Worm (Caenorhabditis elegans) whole organism, late embryonic: ENCODE data around the gene bnc-1.

Experiments used
- C08G9.2 ChIP-seq: sonication (generic microtip); optimal IDR thresholded peaks from 2 replicates; lab custom pipeline; 2016; ENCODE audit warnings: mild to moderate bottlenecking, missing genetic modification characterization, moderate library complexity, missing compliant biosample characterization
- C38D4.7 ChIP-seq: fragments of 200-800 bp; sonication (Bioruptor generic); optimal IDR thresholded peaks from 2 replicates; lab custom pipeline; 2018; ENCODE audit warnings: mild to moderate bottlenecking, missing genetic modification characterization, moderate library complexity, missing compliant biosample characterization
- K02D7.2 ChIP-seq: sonication (generic microtip); optimal IDR thresholded peaks from 2 replicates; lab custom pipeline; 2017; ENCODE audit warnings: mild to moderate bottlenecking, missing genetic modification characterization, missing compliant biosample characterization
- ahr-1 ChIP-seq: sonication (generic microtip); optimal IDR thresholded peaks from 2 replicates; lab custom pipeline; 2016; ENCODE audit warnings: missing genetic modification characterization, missing compliant biosample characterization
- ama-1 ChIP-seq: fragments of 150-350 bp; optimal IDR thresholded peaks from 2 replicates; lab custom pipeline; 2014
- ceh-22 ChIP-seq: sonication (generic microtip); optimal IDR thresholded peaks from 2 replicates; lab custom pipeline; 2017; ENCODE audit warnings: missing biosample characterization, missing genetic modification characterization
- ceh-30 ChIP-seq: fragments of 150-350 bp; optimal IDR thresholded peaks from 2 replicates; lab custom pipeline; 2014; ENCODE audit warnings: missing biosample characterization, missing genetic modification characterization
- ceh-45 ChIP-seq: fragments of 200-800 bp; sonication (Bioruptor generic); IDR thresholded peaks from 2 replicates; pipeline ENCODE4 v1.3.6; 2022; ENCODE audit warnings: missing genetic modification reagents, missing genetic modification characterization, missing compliant biosample characterization
- ceh-48 ChIP-seq: sonication (generic microtip); optimal IDR thresholded peaks from 2 replicates; lab custom pipeline; 2016; ENCODE audit warnings: missing genetic modification characterization, inconsistent platforms, missing compliant biosample characterization
- ceh-6 ChIP-seq: fragments of 200-800 bp; sonication (Bioruptor generic); optimal IDR thresholded peaks from 2 replicates; lab custom pipeline; 2018; ENCODE audit warnings: mild to moderate bottlenecking, missing genetic modification characterization, missing compliant biosample characterization
- ceh-9 ChIP-seq: sonication (generic microtip); optimal IDR thresholded peaks from 2 replicates; lab custom pipeline; 2016; ENCODE audit warnings: mild to moderate bottlenecking, missing genetic modification characterization, inconsistent platforms, missing compliant biosample characterization
- che-1 ChIP-seq: sonication (generic microtip); optimal IDR thresholded peaks from 2 replicates; lab custom pipeline; 2016; ENCODE audit warnings: mild to moderate bottlenecking, missing genetic modification characterization, missing compliant biosample characterization
- dmd-4 ChIP-seq: sonication (generic microtip); optimal IDR thresholded peaks from 2 replicates; lab custom pipeline; 2016; ENCODE audit warnings: borderline replicate concordance, missing genetic modification characterization, missing compliant biosample characterization
- dve-1 ChIP-seq: sonication (generic microtip); optimal IDR thresholded peaks from 2 replicates; lab custom pipeline; 2017; ENCODE audit warnings: antibody characterized with exemption, mild to moderate bottlenecking, missing genetic modification characterization, missing compliant biosample characterization
- elt-4 ChIP-seq: sonication (generic microtip); optimal IDR thresholded peaks from 2 replicates; lab custom pipeline; 2016; ENCODE audit warnings: missing genetic modification characterization, missing compliant biosample characterization
- ets-4 ChIP-seq: sonication (generic microtip); optimal IDR thresholded peaks from 2 replicates; lab custom pipeline; 2016; ENCODE audit warnings: missing genetic modification characterization, missing compliant biosample characterization
- eyg-1 ChIP-seq: sonication (generic microtip); optimal IDR thresholded peaks from 2 replicates; lab custom pipeline; 2016; ENCODE audit warnings: missing genotype, missing genetic modification characterization, missing compliant biosample characterization
- fax-1 ChIP-seq: sonication (generic microtip); optimal IDR thresholded peaks from 2 replicates; lab custom pipeline; 2016; ENCODE audit warnings: missing genotype, missing genetic modification characterization, missing compliant biosample characterization
- fkh-10 ChIP-seq: fragments of 150-350 bp; optimal IDR thresholded peaks from 2 replicates; lab custom pipeline; 2014; ENCODE audit warnings: missing biosample characterization, missing genetic modification reagents, missing genetic modification characterization
- hlh-13 ChIP-seq: fragments of 200-800 bp; sonication (Bioruptor generic); optimal IDR thresholded peaks from 2 replicates; lab custom pipeline; 2018; ENCODE audit warnings: mild to moderate bottlenecking, missing genetic modification characterization, missing compliant biosample characterization
- hlh-8 ChIP-seq: sonication (generic microtip); optimal IDR thresholded peaks from 2 replicates; lab custom pipeline; 2016; ENCODE audit warnings: missing genotype, missing genetic modification characterization, missing compliant biosample characterization
- lim-6 ChIP-seq: sonication (generic microtip); optimal IDR thresholded peaks from 2 replicates; lab custom pipeline; 2016; ENCODE audit warnings: missing genetic modification characterization, missing compliant biosample characterization
- madf-2 ChIP-seq: sonication (generic microtip); optimal IDR thresholded peaks from 2 replicates; lab custom pipeline; 2017; ENCODE audit warnings: missing genetic modification characterization, missing compliant biosample characterization
- npax-4 ChIP-seq: sonication (generic microtip); optimal IDR thresholded peaks from 2 replicates; lab custom pipeline; 2016; ENCODE audit warnings: missing genetic modification characterization, missing compliant biosample characterization
- pat-9 ChIP-seq: fragments of 200-800 bp; sonication (Bioruptor generic); optimal IDR thresholded peaks from 2 replicates; lab custom pipeline; 2018; ENCODE audit warnings: mild to moderate bottlenecking, missing genetic modification characterization, moderate library complexity, missing compliant biosample characterization
- pax-1 ChIP-seq: fragments of 150-350 bp; optimal IDR thresholded peaks from 2 replicates; lab custom pipeline; 2014; ENCODE audit warnings: missing biosample characterization, missing genetic modification characterization
- rnt-1 ChIP-seq: sonication (generic microtip); optimal IDR thresholded peaks from 2 replicates; lab custom pipeline; 2016; ENCODE audit warnings: missing genetic modification characterization, missing compliant biosample characterization
- sdc-2 ChIP-seq: sonication (generic microtip); optimal IDR thresholded peaks from 2 replicates; lab custom pipeline; 2016; ENCODE audit warnings: missing genotype, missing genetic modification characterization, missing compliant biosample characterization
- sox-2 ChIP-seq: fragments of 200-800 bp; sonication (Bioruptor generic); IDR thresholded peaks from 2 replicates; pipeline ENCODE4 v1.3.6; 2022; ENCODE audit warnings: missing genetic modification reagents, missing genetic modification characterization, missing compliant biosample characterization
- syd-9 ChIP-seq: sonication (generic microtip); optimal IDR thresholded peaks from 2 replicates; lab custom pipeline; 2016; ENCODE audit warnings: mild to moderate bottlenecking, missing genetic modification characterization, moderate library complexity, missing compliant biosample characterization
- tbx-2 ChIP-seq: sonication (generic microtip); optimal IDR thresholded peaks from 2 replicates; lab custom pipeline; 2016; ENCODE audit warnings: missing genetic modification characterization, missing compliant biosample characterization
- tbx-7 ChIP-seq: sonication (generic microtip); optimal IDR thresholded peaks from 2 replicates; lab custom pipeline; 2016; ENCODE audit warnings: missing genotype, missing genetic modification characterization, missing compliant biosample characterization
- ttx-3 ChIP-seq: sonication (generic microtip); optimal IDR thresholded peaks from 2 replicates; lab custom pipeline; 2016; ENCODE audit warnings: missing genetic modification reagents, missing genetic modification characterization, missing compliant biosample characterization
- unc-55 ChIP-seq: sonication (generic microtip); optimal IDR thresholded peaks from 2 replicates; lab custom pipeline; 2017; ENCODE audit warnings: missing biosample characterization, missing genetic modification reagents, missing genetic modification characterization
- unc-86 ChIP-seq: sonication (generic microtip); optimal IDR thresholded peaks from 2 replicates; lab custom pipeline; 2016; ENCODE audit warnings: missing genetic modification characterization, missing compliant biosample characterization
- zip-5 ChIP-seq: sonication (generic microtip); optimal IDR thresholded peaks from 2 replicates; lab custom pipeline; 2016; ENCODE audit warnings: missing genetic modification characterization, missing compliant biosample characterization
- ztf-16 ChIP-seq: sonication (generic microtip); optimal IDR thresholded peaks from 2 replicates; lab custom pipeline; 2017; ENCODE audit warnings: missing genetic modification characterization, missing compliant biosample characterization

The bnc-1 gene

DNA sequence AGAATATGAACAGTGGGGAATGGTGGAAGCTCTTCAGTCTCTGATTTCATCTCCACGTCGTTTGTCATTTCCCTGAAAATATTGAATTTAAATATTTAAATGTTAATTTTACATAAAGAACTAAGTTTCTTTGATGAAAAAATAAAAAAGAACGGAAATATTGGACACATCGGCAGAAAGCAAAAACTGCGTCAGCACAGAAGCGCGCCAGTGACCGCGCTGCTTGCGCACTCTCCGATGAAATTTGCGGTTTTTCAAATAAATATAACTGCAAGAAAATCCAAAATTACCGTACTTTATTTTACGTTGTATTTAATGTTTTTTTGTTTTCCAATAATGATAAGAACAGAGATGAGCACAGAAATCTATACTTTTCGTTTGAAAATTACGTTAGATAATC lies 14.7 kb upstream of the bnc-1 start, which contains the start of the genes srpa-68 and srh-16 (continued):
- TF ChIP-seq zip-5 (tag; lab: Kevin White, UChicago) (peak; percentile 14), pax-1 (tag; lab: Kevin White, UChicago) (no peak), ceh-9 (tag; lab: Kevin White, UChicago) (no peak), ceh-30 (tag; lab: Kevin White, UChicago) (peak; percentile 72), K02D7.2 (tag; lab: Kevin White, UChicago) (peak; percentile 42), unc-55 (GFP tag; lab: Kevin White, UChicago) (peak; percentile 15), rnt-1 (tag; lab: Kevin White, UChicago) (peak; percentile 79), ztf-16 (peak; percentile 28), pat-9 (peak; percentile 51), ttx-3 (tag; lab: Kevin White, UChicago) (peak; percentile 68), sox-2 (no peak), npax-4 (tag; lab: Kevin White, UChicago) (peak; percentile 33), tbx-7 (tag; lab: Kevin White, UChicago) (no peak), hlh-13 (GFP tag; lab: Kevin White, UChicago) (peak; percentile 33), sdc-2 (tag; lab: Kevin White, UChicago) (no peak), ceh-45 (GFP tag; lab: Robert Waterston, UW) (peak; percentile 59; the same call in 1 of the 2 replicates)
- TF ChIP-seq, all 69 proteins: peak for 38

DNA sequence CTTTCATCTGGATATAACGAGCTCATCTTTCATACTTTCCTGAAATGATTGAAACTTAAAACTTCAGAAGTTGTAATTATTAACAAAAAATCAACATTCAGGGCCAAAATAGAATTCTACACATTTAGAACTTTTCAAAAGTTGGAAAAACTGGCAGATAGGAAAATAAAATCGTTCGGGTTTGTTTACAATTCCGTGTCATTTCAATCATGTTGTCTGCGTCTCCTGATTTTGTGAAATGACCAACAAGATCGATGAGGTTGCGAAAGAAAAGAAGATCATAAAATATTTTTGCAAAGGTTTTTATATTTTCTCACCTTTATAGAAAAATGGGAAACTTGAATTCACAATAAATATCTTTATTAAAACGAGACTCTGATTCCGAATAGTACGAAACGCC lies 11.7 kb upstream of the bnc-1 start, which contains the start of gene rskd-1:
Gene rskd-1, minus strand, starts transcription at position 39 of the 400 bp plus-strand sequence.
- TF ChIP-seq syd-9 (tag; lab: Kevin White, UChicago) (no peak), ceh-9 (tag; lab: Kevin White, UChicago) (no peak), unc-55 (GFP tag; lab: Kevin White, UChicago) (peak; percentile 51)

DNA sequence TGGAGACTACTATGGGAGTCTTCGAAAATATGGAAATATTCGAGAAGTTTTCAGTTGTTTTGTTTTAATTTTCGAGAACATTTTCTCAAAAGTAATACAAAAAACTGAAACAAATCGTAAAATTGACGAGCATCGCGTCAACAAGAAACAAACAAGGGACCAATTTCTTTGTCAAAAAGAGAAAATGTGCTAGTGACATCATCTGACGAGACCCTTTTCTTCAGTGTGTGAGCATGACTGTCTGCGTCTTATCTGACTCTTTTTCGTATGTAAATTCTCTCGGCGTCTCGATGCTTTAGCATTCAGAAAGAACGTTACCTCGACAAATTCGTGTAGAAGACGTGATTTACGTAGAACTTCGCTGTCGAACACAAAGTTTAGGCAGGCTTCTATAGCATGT lies 10.8 kb upstream of the bnc-1 start:
- TF ChIP-seq che-1 (tag; lab: Kevin White, UChicago) (no peak), syd-9 (tag; lab: Kevin White, UChicago) (no peak), elt-4 (no peak), zip-5 (tag; lab: Kevin White, UChicago) (no peak), hlh-13 (GFP tag; lab: Kevin White, UChicago) (no peak), tbx-7 (tag; lab: Kevin White, UChicago) (no peak), ttx-3 (tag; lab: Kevin White, UChicago) (no peak), fax-1 (no peak), K02D7.2 (tag; lab: Kevin White, UChicago) (no peak), madf-2 (tag; lab: Kevin White, UChicago) (no peak), ets-4 (tag; lab: Kevin White, UChicago) (no peak)
- TF ChIP-seq, all 69 proteins: peak for 0

DNA sequence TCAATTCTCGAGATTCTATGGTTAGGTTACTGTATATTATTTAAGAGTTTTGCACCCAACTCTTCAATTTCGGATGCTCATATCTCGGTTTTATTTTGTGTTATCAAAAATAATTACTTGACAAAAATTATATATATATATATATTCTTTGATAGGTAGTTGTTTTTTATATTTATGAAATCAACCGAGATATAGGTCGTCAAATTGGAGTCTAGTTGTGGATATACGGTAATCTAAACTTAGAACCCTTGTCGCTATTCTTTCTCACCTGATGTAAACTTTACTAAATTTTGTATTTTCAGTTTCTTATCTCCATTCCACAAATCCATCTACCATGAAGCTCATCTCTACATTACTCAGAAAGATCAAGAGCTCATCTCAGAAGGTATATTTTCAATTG lies 6.3 kb upstream of the bnc-1 start, which contains the start of gene F55C5.10:
Gene F55C5.10, plus strand, starts transcription at position 301 of the 400 bp plus-strand sequence.
- no peak for TF ChIP-seq dmd-4 (tag; lab: Kevin White, UChicago)
- TF ChIP-seq ama-1 (lab: Kevin White, UChicago), result no peak
- TF ChIP-seq ttx-3 (tag; lab: Kevin White, UChicago), result no peak
- no peak for TF ChIP-seq C08G9.2 (tag; lab: Kevin White, UChicago)
- TF ChIP-seq ceh-22 (tag; lab: Kevin White, UChicago), result no peak
- no peak for TF ChIP-seq dve-1 (tag; lab: Kevin White, UChicago)
- TF ChIP-seq unc-86 (tag; lab: Kevin White, UChicago), result no peak
- TF ChIP-seq pax-1 (tag; lab: Kevin White, UChicago), result no peak
- no peak for TF ChIP-seq unc-55 (GFP tag; lab: Kevin White, UChicago)
- no peak for TF ChIP-seq ceh-6 (GFP tag; lab: Kevin White, UChicago)
- no peak for TF ChIP-seq ztf-16
- no peak for TF ChIP-seq ceh-30 (tag; lab: Kevin White, UChicago)
- TF ChIP-seq lim-6 (tag; lab: Kevin White, UChicago), result no peak
- TF ChIP-seq ahr-1 (tag; lab: Kevin White, UChicago), result no peak
- TF ChIP-seq ceh-48 (tag; lab: Kevin White, UChicago), result no peak
- TF ChIP-seq pat-9, result no peak
- no peak for TF ChIP-seq tbx-2

ce11 chrV:12281508-12281907 lies 4.7 kb upstream of the bnc-1 start:
- TF ChIP-seq fkh-10 (GFP tag; lab: Kevin White, UChicago), result no peak
- no peak for TF ChIP-seq dve-1 (tag; lab: Kevin White, UChicago)
- no peak for TF ChIP-seq hlh-8 (tag; lab: Kevin White, UChicago)
- TF ChIP-seq ceh-9 (tag; lab: Kevin White, UChicago), result no peak
- TF ChIP-seq sox-2, result no peak
- TF ChIP-seq eyg-1, result no peak
- no peak for TF ChIP-seq C38D4.7 (GFP tag; lab: Kevin White, UChicago)
